In the genomic region with DNA sequence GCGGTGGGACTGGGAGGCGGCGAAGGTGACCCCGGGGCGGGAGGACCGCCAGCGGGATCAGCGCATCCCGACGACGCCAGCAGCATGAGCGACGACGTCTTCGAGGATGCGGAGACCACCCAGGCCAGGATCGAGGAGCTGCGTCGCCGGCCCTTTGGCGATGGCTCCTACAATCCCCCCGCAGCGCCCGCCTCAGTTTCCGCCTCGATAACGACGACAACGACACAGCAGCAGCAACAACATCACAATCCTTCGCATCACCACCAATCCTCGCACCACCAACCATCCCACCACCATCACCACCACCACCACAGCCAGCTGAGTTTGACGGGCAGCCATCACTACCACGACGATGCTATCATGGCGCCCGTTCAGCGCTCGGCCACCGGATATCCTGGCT, we compare ENCODE assay signal across 3 fruit fly cellular contexts.
A peak's percentile ranks its signal among the peaks of the same experiment; 100 is the strongest.
TF ChIP-seq lines count a peak whose summit lies in the region.

No protein-coding gene starts in this region.

- no peak for TF ChIP-seq CTCF in whole organism, embryonic (GFP tag; optimal IDR thresholded peaks at IDR 0.05; lab: Kevin White, UChicago)

TF ChIP-seq in whole organism, embryonic, 481 proteins besides CTCF, POLR2A, EP300 and RAD21:
- TF ChIP-seq CG8478 (optimal IDR thresholded peaks at IDR 0.05; lab: Kevin White, UChicago): peak; percentile 83
- no peak for TF ChIP-seq CG13123 (GFP tag; optimal IDR thresholded peaks at IDR 0.05; lab: Kevin White, UChicago)
- peak; percentile 66 for TF ChIP-seq Ets65A (GFP tag; lab: Kevin White, UChicago)
- peak; percentile 22 for TF ChIP-seq Med (GFP tag; lab: Kevin White, UChicago)
- TF ChIP-seq Dref (GFP tag; IDR thresholded peaks at IDR 0.05; lab: Robert Waterston, UW): 0 out of 2 replicates have a peak, but pooled peaks have one; percentile 8
- TF ChIP-seq slou (GFP tag; optimal IDR thresholded peaks at IDR 0.05; lab: Kevin White, UChicago): no peak
- TF ChIP-seq Hr39 (optimal IDR thresholded peaks at IDR 0.05; lab: Kevin White, UChicago): peak; percentile 24
- no peak for TF ChIP-seq danr (GFP tag; IDR thresholded peaks at IDR 0.05; lab: Robert Waterston, UW)

TF ChIP-seq in whole organism, prepupa, 60 proteins besides CTCF, POLR2A, EP300 and RAD21:
- TF ChIP-seq dac (GFP tag; optimal IDR thresholded peaks at IDR 0.05; lab: Kevin White, UChicago): no peak
- TF ChIP-seq achi (GFP tag; optimal IDR thresholded peaks at IDR 0.05; lab: Kevin White, UChicago): no peak
- TF ChIP-seq Eip78C (GFP tag; lab: Kevin White, UChicago): peak; percentile 5

TF ChIP-seq in whole organism, wandering third instar larva, 38 proteins besides CTCF, POLR2A, EP300 and RAD21:
- TF ChIP-seq Dfd (GFP tag; optimal IDR thresholded peaks at IDR 0.05; lab: Kevin White, UChicago) (peak; percentile 98), CrebA (GFP tag; optimal IDR thresholded peaks at IDR 0.05; lab: Kevin White, UChicago; ENCODE audit: borderline replicate concordance) (no peak), sv (GFP tag; optimal IDR thresholded peaks at IDR 0.05; lab: Kevin White, UChicago) (no peak), dmrt93B (GFP tag; optimal IDR thresholded peaks at IDR 0.05; lab: Kevin White, UChicago) (no peak), psq (GFP tag; optimal IDR thresholded peaks at IDR 0.05; lab: Kevin White, UChicago) (no peak)
